Worm (Caenorhabditis elegans) whole organism, L4/young adult: ENCODE results near the gene W02A2.9.

Source experiments
- W03F9.2 ChIP-seq: fragments of 150-350 bp; optimal IDR thresholded peaks from 2 replicates; lab custom pipeline; 2014; ENCODE audit warnings: missing biosample characterization, missing genetic modification characterization
- dao-5 ChIP-seq: sonication (generic microtip); optimal IDR thresholded peaks from 2 replicates; lab custom pipeline; 2016; ENCODE audit warnings: missing genotype, missing genetic modification characterization, moderate library complexity, missing compliant biosample characterization
- him-1 ChIP-seq: sonication (generic microtip); optimal IDR thresholded peaks from 2 replicates; lab custom pipeline; 2016; ENCODE audit warnings: missing genotype, missing genetic modification reagents, missing genetic modification characterization, missing compliant biosample characterization

DNA sequence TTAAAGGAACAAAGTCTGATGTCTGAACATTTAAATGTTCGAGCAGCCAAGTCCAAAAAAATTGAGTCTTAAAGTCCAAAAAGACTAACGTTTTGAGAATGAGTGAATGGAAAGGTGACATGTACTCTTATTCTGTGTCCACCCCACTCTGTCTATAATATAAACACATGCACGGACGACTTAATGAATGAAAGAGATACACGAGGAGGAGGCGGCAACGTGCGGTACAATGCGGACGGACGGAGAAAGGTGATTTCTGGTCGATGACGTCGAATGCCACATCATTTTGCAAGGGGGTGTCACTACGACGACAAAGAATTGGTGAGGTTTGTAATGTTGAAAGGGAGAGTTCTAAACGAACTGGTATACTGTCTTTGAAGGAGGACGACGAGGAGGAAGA lies 47.2 kb downstream of the W02A2.9 start:
- no peak for TF ChIP-seq him-1 (tag; lab: Kevin White, UChicago)
- no peak for TF ChIP-seq dao-5 (tag; lab: Kevin White, UChicago)
- TF ChIP-seq W03F9.2 (tag; lab: Kevin White, UChicago), result no peak
